Fruit fly (Drosophila melanogaster): ENCODE measurements around the gene CG2147.
A peak's percentile ranks its signal among the peaks of the same experiment; 100 is the strongest.

CG2147 gene

DNA sequence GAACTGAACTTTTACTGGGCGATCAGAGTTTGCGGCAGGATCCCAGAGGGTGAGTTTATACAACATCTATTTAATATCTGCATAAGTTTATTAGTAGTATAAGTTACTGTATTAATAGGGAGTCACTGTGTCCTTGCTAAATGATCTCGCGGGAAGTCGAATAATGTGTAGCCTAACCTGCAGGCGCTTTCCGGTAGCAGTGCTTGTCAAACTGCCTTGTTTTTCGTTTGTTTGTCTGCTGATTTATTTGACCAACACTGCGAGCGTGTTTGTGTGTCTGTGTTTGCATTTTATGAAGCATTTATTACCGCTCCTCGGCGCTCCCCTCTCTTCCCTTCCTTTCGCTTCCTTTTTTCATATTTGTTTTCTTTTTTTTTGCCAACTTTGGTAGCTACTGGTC is 29.9 kb upstream of the CG2147 start:
- TF ChIP-seq CG33017 (tag; optimal IDR thresholded peaks at IDR 0.05): no peak
- no peak for TF ChIP-seq pad (GFP tag; optimal IDR thresholded peaks at IDR 0.05)
- no peak for TF ChIP-seq kay (GFP tag; ENCODE audit: borderline replicate concordance)
- no peak for TF ChIP-seq CG12768 (GFP tag; optimal IDR thresholded peaks at IDR 0.05)
- TF ChIP-seq CG7101 (tag; optimal IDR thresholded peaks at IDR 0.05): no peak
- TF ChIP-seq cnc (optimal IDR thresholded peaks at IDR 0.05): no peak

DNA sequence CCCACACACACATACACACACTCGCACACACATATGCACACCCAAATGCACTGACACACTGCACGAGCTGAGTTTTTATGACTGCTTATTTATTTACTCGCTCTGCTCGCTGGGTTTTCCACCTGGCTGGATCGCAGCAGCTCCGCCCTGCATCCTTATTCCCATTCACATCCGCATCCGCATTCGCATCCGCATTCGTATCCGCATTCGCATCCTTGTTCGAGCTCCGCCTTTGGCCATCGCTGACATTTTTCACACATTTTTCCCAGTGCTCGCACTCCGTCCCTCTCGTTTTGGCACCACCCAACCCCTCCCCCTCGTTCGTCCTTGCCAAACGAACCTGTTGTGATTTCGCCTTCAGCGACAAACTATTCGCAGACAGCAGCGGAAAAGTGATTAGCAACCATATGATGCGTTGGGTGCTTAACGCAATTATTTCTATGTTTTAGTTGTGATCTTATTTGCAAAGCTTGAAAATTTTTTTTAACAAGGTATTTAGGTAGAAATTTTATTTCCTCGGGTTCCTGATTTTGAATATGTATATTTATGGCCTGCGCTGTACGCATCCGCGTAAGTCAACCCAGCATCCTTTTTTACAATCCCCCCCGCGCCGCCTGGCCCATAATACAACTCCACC is 29.3 kb upstream of the CG2147 start:
- TF ChIP-seq kay (GFP tag; ENCODE audit: borderline replicate concordance): no peak
- no peak for TF ChIP-seq CG1620 (GFP tag; optimal IDR thresholded peaks at IDR 0.05)
- TF ChIP-seq CG12768 (GFP tag; optimal IDR thresholded peaks at IDR 0.05): peak; percentile 24
- no peak for TF ChIP-seq tj (GFP tag; optimal IDR thresholded peaks at IDR 0.05)
- peak; percentile 24 for TF ChIP-seq CG7045 (GFP tag; optimal IDR thresholded peaks at IDR 0.05)
- TF ChIP-seq pad (GFP tag; optimal IDR thresholded peaks at IDR 0.05): no peak
- peak; percentile 6 for TF ChIP-seq CG5204 (GFP tag; optimal IDR thresholded peaks at IDR 0.05)
- peak; percentile 36 for TF ChIP-seq CG7101 (tag; optimal IDR thresholded peaks at IDR 0.05)
- no peak for TF ChIP-seq ovo (GFP tag; optimal IDR thresholded peaks at IDR 0.05)
- TF ChIP-seq CG33017 (tag; optimal IDR thresholded peaks at IDR 0.05): no peak
- TF ChIP-seq bab1 (GFP tag; optimal IDR thresholded peaks at IDR 0.05): no peak
- no peak for TF ChIP-seq CG11617 (GFP tag; optimal IDR thresholded peaks at IDR 0.05)
- peak; percentile 16 for TF ChIP-seq Clk (GFP tag; optimal IDR thresholded peaks at IDR 0.05)
- TF ChIP-seq CG14711 (tag; optimal IDR thresholded peaks at IDR 0.05): peak; percentile 4
- no peak for TF ChIP-seq toe (GFP tag; optimal IDR thresholded peaks at IDR 0.05)
- peak; percentile 23 for TF ChIP-seq Hr96 (GFP tag; optimal IDR thresholded peaks at IDR 0.05)
- TF ChIP-seq cic (GFP tag; optimal IDR thresholded peaks at IDR 0.05): no peak
- TF ChIP-seq cnc (optimal IDR thresholded peaks at IDR 0.05): no peak
- no peak for TF ChIP-seq Crg-1 (GFP tag; optimal IDR thresholded peaks at IDR 0.05)

DNA sequence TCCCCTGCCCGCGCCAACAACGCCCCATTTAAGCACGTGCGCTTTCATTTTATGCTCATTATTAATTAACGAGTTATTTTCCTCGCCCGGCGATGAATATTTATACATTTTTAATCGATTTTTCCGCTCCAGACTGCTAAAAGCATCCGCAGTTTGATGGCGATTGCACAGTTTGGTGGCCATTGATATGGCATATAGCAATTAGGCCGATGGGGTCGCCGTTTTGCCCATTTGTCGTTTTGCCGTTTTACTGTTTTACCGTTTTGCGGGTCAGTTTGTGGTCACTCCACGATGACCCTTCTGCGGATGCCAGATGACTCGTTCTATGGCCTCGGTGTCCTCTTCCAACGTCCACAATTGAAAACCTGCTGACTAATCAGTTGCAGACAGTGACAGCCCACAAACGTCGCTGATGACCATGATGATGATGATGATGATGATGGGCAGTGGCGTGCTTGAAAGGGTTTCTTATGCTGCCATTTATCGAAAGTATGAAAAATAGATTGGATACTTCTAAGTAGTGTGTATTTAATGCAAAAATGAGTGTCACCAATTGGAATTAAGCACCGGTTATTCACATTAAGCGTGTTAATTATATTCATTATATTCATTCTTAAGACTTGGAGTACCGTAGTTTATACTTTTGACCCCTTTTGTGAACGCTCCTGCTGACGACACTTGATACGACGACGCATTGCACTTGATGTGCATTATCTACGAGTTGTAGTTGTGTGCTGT is 28.6 kb upstream of the CG2147 start:
- TF ChIP-seq Hr96 (GFP tag; optimal IDR thresholded peaks at IDR 0.05): no peak
- TF ChIP-seq ovo (GFP tag; optimal IDR thresholded peaks at IDR 0.05): peak; percentile 13
- peak; percentile 31 for TF ChIP-seq CG11617 (GFP tag; optimal IDR thresholded peaks at IDR 0.05)
- TF ChIP-seq cnc (optimal IDR thresholded peaks at IDR 0.05): no peak
- TF ChIP-seq pad (GFP tag; optimal IDR thresholded peaks at IDR 0.05): no peak
- no peak for TF ChIP-seq Clk (GFP tag; optimal IDR thresholded peaks at IDR 0.05)
- no peak for TF ChIP-seq toe (GFP tag; optimal IDR thresholded peaks at IDR 0.05)
- no peak for TF ChIP-seq Mnt (GFP tag; optimal IDR thresholded peaks at IDR 0.05)
- no peak for TF ChIP-seq CG7045 (GFP tag; optimal IDR thresholded peaks at IDR 0.05)
- TF ChIP-seq CG7101 (tag; optimal IDR thresholded peaks at IDR 0.05): peak; percentile 49
- no peak for TF ChIP-seq kay (GFP tag; ENCODE audit: borderline replicate concordance)
- TF ChIP-seq tj (GFP tag; optimal IDR thresholded peaks at IDR 0.05): peak; percentile 78
- no peak for TF ChIP-seq CG5204 (GFP tag; optimal IDR thresholded peaks at IDR 0.05)
- no peak for TF ChIP-seq CG1620 (GFP tag; optimal IDR thresholded peaks at IDR 0.05)
- TF ChIP-seq Crg-1 (GFP tag; optimal IDR thresholded peaks at IDR 0.05): no peak
- TF ChIP-seq CG33017 (tag; optimal IDR thresholded peaks at IDR 0.05): no peak
- no peak for TF ChIP-seq cic (GFP tag; optimal IDR thresholded peaks at IDR 0.05)
- TF ChIP-seq CG14711 (tag; optimal IDR thresholded peaks at IDR 0.05): no peak
- TF ChIP-seq bab1 (GFP tag; optimal IDR thresholded peaks at IDR 0.05): no peak
- no peak for TF ChIP-seq CG12768 (GFP tag; optimal IDR thresholded peaks at IDR 0.05)

DNA sequence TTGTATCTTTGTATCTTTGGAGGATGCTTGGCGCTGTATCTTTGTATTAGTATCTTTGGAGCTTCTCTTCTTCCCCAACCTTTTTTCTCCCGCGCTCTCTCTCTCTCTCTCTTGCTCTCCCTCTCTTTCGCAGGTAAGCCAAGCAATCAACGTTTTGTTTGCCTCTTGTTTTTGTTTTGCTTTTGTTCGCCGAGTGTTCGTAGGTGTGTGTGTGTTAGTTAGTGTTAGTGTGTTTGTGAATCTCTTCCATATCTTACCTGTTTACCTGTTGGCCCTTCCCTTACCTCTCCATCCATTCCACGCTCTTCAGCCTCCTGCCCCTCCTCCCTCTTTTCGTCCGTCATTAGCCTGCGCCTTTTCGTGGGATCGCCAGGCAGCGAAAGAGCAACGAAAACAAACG is 26.5 kb upstream of the CG2147 start:
- TF ChIP-seq cnc (optimal IDR thresholded peaks at IDR 0.05): no peak
- no peak for TF ChIP-seq Clk (GFP tag; optimal IDR thresholded peaks at IDR 0.05)
- TF ChIP-seq CG7101 (tag; optimal IDR thresholded peaks at IDR 0.05): no peak
- TF ChIP-seq CG14711 (tag; optimal IDR thresholded peaks at IDR 0.05): no peak
- no peak for TF ChIP-seq bab1 (GFP tag; optimal IDR thresholded peaks at IDR 0.05)
- no peak for TF ChIP-seq CG5204 (GFP tag; optimal IDR thresholded peaks at IDR 0.05)
- no peak for TF ChIP-seq pad (GFP tag; optimal IDR thresholded peaks at IDR 0.05)
- no peak for TF ChIP-seq tj (GFP tag; optimal IDR thresholded peaks at IDR 0.05)
- TF ChIP-seq CG33017 (tag; optimal IDR thresholded peaks at IDR 0.05): no peak
- no peak for TF ChIP-seq Crg-1 (GFP tag; optimal IDR thresholded peaks at IDR 0.05)
- no peak for TF ChIP-seq CG11617 (GFP tag; optimal IDR thresholded peaks at IDR 0.05)
- TF ChIP-seq kay (GFP tag; ENCODE audit: borderline replicate concordance): no peak

DNA sequence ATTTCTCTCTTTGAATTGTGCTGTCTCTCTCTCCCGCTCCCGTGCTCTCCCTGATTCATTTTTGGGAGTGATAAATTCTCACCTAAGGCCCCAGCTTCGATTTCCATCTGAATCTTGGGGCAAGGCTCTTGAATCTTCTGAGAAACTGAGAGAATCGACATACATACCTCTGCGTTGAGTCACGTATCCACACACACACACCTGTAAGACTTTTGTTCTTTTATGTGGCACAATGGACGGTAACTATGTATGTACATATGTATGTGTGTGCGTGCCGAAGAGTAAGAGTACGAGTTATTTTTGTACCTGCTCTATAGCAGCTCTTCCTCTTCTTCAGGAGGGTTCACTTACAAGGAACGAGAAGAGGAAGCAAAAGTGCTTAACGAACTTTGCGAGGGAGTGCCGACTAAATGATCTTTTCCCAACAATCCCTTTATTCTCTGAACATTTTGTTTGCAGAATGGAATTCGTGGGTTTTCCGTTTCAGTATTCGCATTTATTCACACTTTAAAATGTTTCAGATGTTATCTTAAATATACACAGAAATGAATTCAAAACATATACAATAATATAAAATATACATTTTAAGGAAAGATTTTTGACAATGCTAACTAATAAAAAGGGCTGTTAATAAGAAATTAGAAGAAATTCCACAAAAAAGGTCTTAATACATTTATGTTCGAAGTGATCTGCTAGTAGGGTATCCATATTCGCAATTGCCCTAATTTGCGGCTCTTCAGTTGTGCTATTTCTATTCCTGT is 25.2 kb upstream of the CG2147 start:
- TF ChIP-seq CG33017 (tag; optimal IDR thresholded peaks at IDR 0.05) (no peak), CG11617 (GFP tag; optimal IDR thresholded peaks at IDR 0.05) (no peak), tj (GFP tag; optimal IDR thresholded peaks at IDR 0.05) (no peak), toe (GFP tag; optimal IDR thresholded peaks at IDR 0.05) (no peak), cnc (optimal IDR thresholded peaks at IDR 0.05) (no peak), Hr96 (GFP tag; optimal IDR thresholded peaks at IDR 0.05) (no peak), CG5204 (GFP tag; optimal IDR thresholded peaks at IDR 0.05) (no peak), pad (GFP tag; optimal IDR thresholded peaks at IDR 0.05) (no peak), Mnt (GFP tag; optimal IDR thresholded peaks at IDR 0.05) (no peak), CG7045 (GFP tag; optimal IDR thresholded peaks at IDR 0.05) (no peak), bab1 (GFP tag; optimal IDR thresholded peaks at IDR 0.05) (no peak), CG7101 (tag; optimal IDR thresholded peaks at IDR 0.05) (no peak)
